Worm (Caenorhabditis elegans) whole organism, L4/young adult: ENCODE data around the gene F32D8.15.

Source experiments
- W03F9.2 ChIP-seq: fragments of 150-350 bp; optimal IDR thresholded peaks from 2 replicates; lab custom pipeline; 2014; ENCODE audit warnings: missing biosample characterization, missing genetic modification characterization
- him-1 ChIP-seq: sonication (generic microtip); optimal IDR thresholded peaks from 2 replicates; lab custom pipeline; 2016; ENCODE audit warnings: missing genotype, missing genetic modification reagents, missing genetic modification characterization, missing compliant biosample characterization

DNA sequence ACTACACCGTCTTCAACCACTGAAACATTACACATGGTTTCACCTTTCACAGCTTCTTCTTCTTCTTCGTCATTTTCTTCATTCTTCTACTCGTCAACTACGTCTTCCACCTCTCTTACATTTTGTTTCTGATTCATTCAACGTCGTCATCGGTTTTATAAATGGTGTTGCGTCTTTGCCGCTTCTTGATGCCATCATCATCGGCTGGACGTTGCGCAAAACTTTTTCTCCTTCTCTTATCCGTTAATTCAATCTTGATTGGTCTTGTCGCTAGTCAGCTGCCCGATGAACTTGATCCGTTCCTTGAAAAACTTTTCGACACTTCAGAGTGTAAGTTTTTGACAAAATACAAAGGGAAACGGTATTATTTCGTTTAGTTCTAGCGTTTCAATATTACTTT is 5.2 kb upstream of the F32D8.15 start:
- TF ChIP-seq W03F9.2: no peak
- TF ChIP-seq him-1 (tag; lab: Kevin White, UChicago): no peak
